Fruit fly (Drosophila melanogaster) whole organism, embryonic: ENCODE measurements around the gene RhoGAP5A.
A peak's percentile ranks its signal among the peaks of the same experiment; 100 is the strongest.

Experiments
- Abd-B ChIP-seq: fragments of 200-800 bp; sonication (Bioruptor generic); optimal IDR thresholded peaks from 2 replicates; lab custom pipeline; 2018; ENCODE audit warnings: missing biosample characterization, mild to moderate bottlenecking, missing genetic modification characterization, moderate library complexity
- Atf6 ChIP-seq: fragments of 200-800 bp; sonication (Bioruptor generic); IDR thresholded peaks from 2 replicates; pipeline ENCODE4 v1.3.6; 2022; ENCODE audit warnings: missing biosample characterization, missing genetic modification characterization
- Bgb ChIP-seq: fragments of 200-800 bp; sonication (Bioruptor generic); IDR thresholded peaks from 2 replicates; pipeline ENCODE4 v1.3.6; 2022; ENCODE audit warnings: missing biosample characterization, missing genetic modification characterization; ENCODE audit not compliant: partially characterized antibody
- CG10366 ChIP-seq: fragments of 200-800 bp; sonication (Bioruptor generic); IDR thresholded peaks from 2 replicates; pipeline ENCODE4 v1.3.6; 2022; ENCODE audit warnings: missing biosample characterization, missing genetic modification characterization
- CG10462 ChIP-seq: fragments of 200-800 bp; sonication (Bioruptor generic); optimal IDR thresholded peaks from 2 replicates; lab custom pipeline; 2016; ENCODE audit warnings: missing biosample characterization, missing genetic modification characterization
- CG12155 ChIP-seq: fragments of 200-800 bp; sonication (Bioruptor generic); optimal IDR thresholded peaks from 3 replicates; lab custom pipeline; 2016; ENCODE audit warnings: missing biosample characterization, missing genetic modification characterization
- CG12236 ChIP-seq: fragments of 200-800 bp; sonication (Bioruptor generic); optimal IDR thresholded peaks from 2 replicates; lab custom pipeline; 2016; ENCODE audit warnings: missing biosample characterization, missing genetic modification characterization
- CG14014 ChIP-seq: fragments of 200-800 bp; sonication (Bioruptor generic); IDR thresholded peaks from 2 replicates; pipeline ENCODE4 v1.3.6; 2022; ENCODE audit warnings: missing biosample characterization, missing genetic modification characterization
- CG14710 ChIP-seq: fragments of 200-800 bp; sonication (Bioruptor generic); optimal IDR thresholded peaks from 3 replicates; lab custom pipeline; 2019; ENCODE audit warnings: missing biosample characterization, mild to moderate bottlenecking, missing genetic modification characterization, moderate library complexity
- CG1602 ChIP-seq: fragments of 200-800 bp; sonication (Bioruptor generic); optimal IDR thresholded peaks from 3 replicates; lab custom pipeline; 2016; ENCODE audit warnings: missing biosample characterization, missing genetic modification characterization
- CG17361 ChIP-seq: fragments of 200-800 bp; sonication (Bioruptor generic); IDR thresholded peaks from 3 replicates; pipeline ENCODE4 v1.3.6; 2022; ENCODE audit warnings: missing biosample characterization, missing genetic modification characterization
- CG17802 ChIP-seq: fragments of 200-800 bp; sonication (Bioruptor generic); optimal IDR thresholded peaks from 2 replicates; lab custom pipeline; 2018; ENCODE audit warnings: missing biosample characterization, mild to moderate bottlenecking, missing genetic modification characterization, moderate library complexity
- CG18011 ChIP-seq: fragments of 200-800 bp; sonication (Bioruptor generic); optimal IDR thresholded peaks from 2 replicates; lab custom pipeline; 2017; ENCODE audit warnings: missing biosample characterization, missing genetic modification characterization, mild to moderate bottlenecking, moderate library complexity, missing genotype
- CG30431 ChIP-seq: fragments of 200-800 bp; sonication (Bioruptor generic); optimal IDR thresholded peaks from 2 replicates; lab custom pipeline; 2017; ENCODE audit warnings: missing biosample characterization, missing genetic modification characterization
- CG31224 ChIP-seq: fragments of 200-800 bp; sonication (Bioruptor generic); IDR thresholded peaks from 2 replicates; pipeline ENCODE4 v1.3.6; 2022; ENCODE audit warnings: missing biosample characterization, missing genetic modification characterization
- CG32772 ChIP-seq: fragments of 200-800 bp; sonication (Bioruptor generic); IDR thresholded peaks from 2 replicates; pipeline ENCODE4 v1.3.6; 2022; ENCODE audit warnings: missing biosample characterization, missing genetic modification characterization
- CG33213 ChIP-seq: fragments of 200-800 bp; sonication (Bioruptor generic); optimal IDR thresholded peaks from 3 replicates; lab custom pipeline; 2016; ENCODE audit warnings: missing biosample characterization, missing genetic modification characterization
- CG4360 ChIP-seq: fragments of 200-800 bp; sonication (Bioruptor generic); IDR thresholded peaks from 2 replicates; pipeline ENCODE4 v1.3.6; 2022; ENCODE audit warnings: missing biosample characterization, missing genetic modification characterization
- CG9727 ChIP-seq: fragments of 200-800 bp; sonication (Bioruptor generic); optimal IDR thresholded peaks from 3 replicates; lab custom pipeline; 2017; ENCODE audit warnings: missing biosample characterization, mild to moderate bottlenecking, missing genetic modification characterization
- Dek ChIP-seq: fragments of 200-800 bp; sonication (Bioruptor generic); optimal IDR thresholded peaks from 3 replicates; lab custom pipeline; 2019; ENCODE audit warnings: missing biosample characterization, mild to moderate bottlenecking, missing genetic modification characterization, moderate library complexity
- Ets65A ChIP-seq: fragments of 200-800 bp; sonication (Bioruptor generic); peaks from one replicate; lab custom pipeline; 2016; ENCODE audit warnings: missing biosample characterization, missing genetic modification characterization
- GATAe ChIP-seq: fragments of 200-800 bp; sonication (Bioruptor generic); conservative IDR thresholded peaks from 2 replicates; pipeline ENCODE4 v1.3.6; 2022; ENCODE audit warnings: missing biosample characterization, missing genetic modification characterization
- HLHmδ ChIP-seq: fragments of 200-800 bp; sonication (Bioruptor generic); optimal IDR thresholded peaks from 2 replicates; lab custom pipeline; 2018; ENCODE audit warnings: missing biosample characterization, mild to moderate bottlenecking, missing genetic modification characterization, moderate library complexity
- Hr3 ChIP-seq: fragments of 200-800 bp; sonication (Bioruptor generic); optimal IDR thresholded peaks from 3 replicates; lab custom pipeline; 2016; ENCODE audit warnings: missing biosample characterization, missing genetic modification characterization
- Neu2 ChIP-seq: fragments of 200-800 bp; sonication (Bioruptor generic); optimal IDR thresholded peaks from 3 replicates; lab custom pipeline; 2016; ENCODE audit warnings: missing biosample characterization, missing genetic modification characterization, borderline replicate concordance
- Nf-YA ChIP-seq: fragments of 200-800 bp; sonication (Bioruptor generic); IDR thresholded peaks from 2 replicates; pipeline ENCODE4 v1.3.6; 2022; ENCODE audit warnings: missing biosample characterization, missing genetic modification characterization
- ab ChIP-seq: fragments of 200-800 bp; sonication (Bioruptor generic); optimal IDR thresholded peaks from 2 replicates; lab custom pipeline; 2016; ENCODE audit warnings: missing biosample characterization, missing genetic modification characterization
- ara ChIP-seq: fragments of 200-800 bp; sonication (Bioruptor generic); IDR thresholded peaks from 2 replicates; pipeline ENCODE4 v1.3.6; 2022; ENCODE audit warnings: missing biosample characterization, missing genetic modification characterization
- bsh ChIP-seq, 2 experiments: fragments of 200-800 bp; sonication (Bioruptor generic); optimal IDR thresholded peaks; 2 replicates each; lab custom pipeline; 2017 to 2018; ENCODE audit warnings: mild to moderate bottlenecking in 2 of 2, missing biosample characterization in 2 of 2, missing genetic modification characterization in 2 of 2, moderate library complexity in 1 of 2
- cato ChIP-seq: fragments of 200-800 bp; sonication (Bioruptor generic); optimal IDR thresholded peaks from 2 replicates; lab custom pipeline; 2016; ENCODE audit warnings: missing biosample characterization, missing genetic modification characterization, borderline replicate concordance
- caup ChIP-seq: fragments of 200-800 bp; sonication (Bioruptor generic); optimal IDR thresholded peaks from 3 replicates; lab custom pipeline; 2017; ENCODE audit warnings: missing biosample characterization, mild to moderate bottlenecking, missing genetic modification characterization, moderate library complexity; ENCODE audit not compliant: severe bottlenecking
- chn ChIP-seq: fragments of 200-800 bp; sonication (Bioruptor generic); optimal IDR thresholded peaks from 2 replicates; lab custom pipeline; 2016; ENCODE audit warnings: missing biosample characterization, missing genetic modification characterization
- dm ChIP-seq: fragments of 200-800 bp; sonication (Bioruptor generic); optimal IDR thresholded peaks from 3 replicates; lab custom pipeline; 2016; ENCODE audit warnings: missing biosample characterization, missing genetic modification characterization
- emc ChIP-seq: fragments of 200-800 bp; sonication (Bioruptor generic); optimal IDR thresholded peaks from 2 replicates; lab custom pipeline; 2016; ENCODE audit warnings: missing biosample characterization, missing genetic modification characterization
- fru ChIP-seq: fragments of >200 bp; optimal IDR thresholded peaks from 2 replicates; lab custom pipeline; 2017
- grn ChIP-seq: fragments of 200-800 bp; sonication (Bioruptor generic); optimal IDR thresholded peaks from 3 replicates; lab custom pipeline; 2017; ENCODE audit warnings: missing biosample characterization, missing genetic modification characterization
- her ChIP-seq: fragments of 200-800 bp; sonication (Bioruptor generic); optimal IDR thresholded peaks from 2 replicates; lab custom pipeline; 2016; ENCODE audit warnings: missing biosample characterization, missing genetic modification characterization
- lov ChIP-seq, 2 experiments: fragments of 200-800 bp in 1 of 2; fragments of >200 bp in 1 of 2; sonication (Bioruptor generic) in 1 of 2; IDR thresholded peaks in 1 of 2; optimal IDR thresholded peaks in 1 of 2; 2 replicates in 1 of 2; 3 replicates in 1 of 2; pipeline versions ENCODE4 v1.3.6 to Lab custom; 2017 to 2022; ENCODE audit warnings: missing biosample characterization in 1 of 2, missing genetic modification characterization in 1 of 2
- maf-S ChIP-seq: fragments of 200-800 bp; sonication (Bioruptor generic); optimal IDR thresholded peaks from 2 replicates; lab custom pipeline; 2016; ENCODE audit warnings: missing biosample characterization, missing genetic modification characterization
- peb ChIP-seq: fragments of 200-800 bp; sonication (Bioruptor generic); IDR thresholded peaks from 2 replicates; pipeline ENCODE4 v1.3.6; 2022; ENCODE audit warnings: missing biosample characterization, missing genetic modification characterization
- pros ChIP-seq: fragments of 200-800 bp; sonication (Bioruptor generic); optimal IDR thresholded peaks from 3 replicates; lab custom pipeline; 2019; ENCODE audit warnings: missing biosample characterization, mild to moderate bottlenecking, missing genetic modification characterization, moderate library complexity
- psq ChIP-seq: fragments of 200-800 bp; sonication (Bioruptor generic); optimal IDR thresholded peaks from 2 replicates; lab custom pipeline; 2017; ENCODE audit warnings: missing biosample characterization, missing genetic modification characterization
- repo ChIP-seq: fragments of 200-800 bp; sonication (Bioruptor generic); optimal IDR thresholded peaks from 2 replicates; lab custom pipeline; 2016; ENCODE audit warnings: missing biosample characterization, missing genetic modification characterization
- rib ChIP-seq: fragments of 200-800 bp; sonication (Bioruptor generic); IDR thresholded peaks from 2 replicates; pipeline ENCODE4 v1.3.6; 2022; ENCODE audit warnings: missing biosample characterization, missing genetic modification characterization
- row ChIP-seq: fragments of 200-800 bp; sonication (Bioruptor generic); IDR thresholded peaks from 3 replicates; pipeline ENCODE4 v1.3.6; 2022; ENCODE audit warnings: missing biosample characterization, missing genetic modification characterization
- sima ChIP-seq: fragments of 200-800 bp; sonication (Bioruptor generic); optimal IDR thresholded peaks from 2 replicates; lab custom pipeline; 2016; ENCODE audit warnings: missing biosample characterization, missing genetic modification characterization
- slou ChIP-seq: fragments of 200-800 bp; sonication (Bioruptor generic); optimal IDR thresholded peaks from 3 replicates; lab custom pipeline; 2016; ENCODE audit warnings: missing biosample characterization, missing genetic modification characterization
- tap ChIP-seq: fragments of 200-800 bp; optimal IDR thresholded peaks from 3 replicates; lab custom pipeline; 2019; ENCODE audit warnings: missing biosample characterization, mild to moderate bottlenecking, missing genetic modification characterization, moderate library complexity
- trem ChIP-seq: fragments of 200-800 bp; optimal IDR thresholded peaks from 3 replicates; lab custom pipeline; 2019; ENCODE audit warnings: missing biosample characterization, mild to moderate bottlenecking, missing genetic modification characterization, moderate library complexity
- vnd ChIP-seq: fragments of 200-800 bp; sonication (Bioruptor generic); IDR thresholded peaks from 3 replicates; pipeline ENCODE4 v1.3.6; 2022; ENCODE audit warnings: missing biosample characterization, missing genetic modification characterization; ENCODE audit not compliant: partially characterized antibody
- zfh1 ChIP-seq: fragments of 200-800 bp; sonication (Bioruptor generic); IDR thresholded peaks from 3 replicates; pipeline ENCODE4 v1.3.6; 2022; ENCODE audit warnings: missing biosample characterization, missing genetic modification characterization

RhoGAP5A gene

dm6 chrX:5638588-5638987 lies 20.0 kb upstream of the RhoGAP5A start (continued):
- TF ChIP-seq CG33213 (no peak), emc (GFP tag; lab: Kevin White, UChicago) (no peak), tap (tag; lab: Kevin White, UChicago) (peak; percentile 54), bsh (GFP tag; optimal IDR thresholded peaks at IDR 0.05; lab: Kevin White, UChicago) (peak in 1 of 2 experiments; percentile 70), slou (no peak), lov (optimal IDR thresholded peaks at IDR 0.05; lab: Kevin White, UChicago) (no peak), lov (GFP tag; IDR thresholded peaks at IDR 0.05; lab: Robert Waterston, UW) (0 out of 3 replicates have a peak, but pooled peaks have one; percentile 28), Hr3 (GFP tag; lab: Kevin White, UChicago) (peak; percentile 4), CG17802 (tag; lab: Kevin White, UChicago) (peak; percentile 15), chn (peak; percentile 43), rib (GFP tag; lab: Robert Waterston, UW) (peak; percentile 61; the same call in 1 of the 2 replicates), HLHmδ (no peak), CG9727 (GFP tag; lab: Kevin White, UChicago) (peak; percentile 42), CG14014 (GFP tag; lab: Robert Waterston, UW) (peak; percentile 82), CG32772 (GFP tag; lab: Robert Waterston, UW) (peak; percentile 57), her (GFP tag; lab: Kevin White, UChicago) (peak; percentile 48), Dek (tag; lab: Kevin White, UChicago) (peak; percentile 51), vnd (no peak), zfh1 (GFP tag; lab: Robert Waterston, UW) (peak; percentile 65), GATAe (GFP tag; lab: Robert Waterston, UW) (no peak), Abd-B (no peak), CG1602 (GFP tag; lab: Kevin White, UChicago) (peak; percentile 30), maf-S (GFP tag; lab: Kevin White, UChicago) (peak; percentile 47), Ets65A (GFP tag; lab: Kevin White, UChicago) (peak; percentile 80), CG14710 (tag; lab: Kevin White, UChicago) (no peak), caup (GFP tag; lab: Kevin White, UChicago) (peak; percentile 70), CG12236 (no peak), cato (GFP tag; lab: Kevin White, UChicago) (no peak), CG10366 (peak; percentile 57; the same call in 1 of the 2 replicates), CG18011 (GFP tag; lab: Kevin White, UChicago) (no peak), row (peak; percentile 82), grn (no peak), Atf6 (GFP tag; lab: Robert Waterston, UW) (peak; percentile 75), repo (peak; percentile 50), ab (no peak), peb (GFP tag; lab: Robert Waterston, UW) (peak; percentile 49; the same call in 1 of the 2 replicates), fru (lab: Kevin White, UChicago) (no peak), Neu2 (no peak), CG10462 (GFP tag; lab: Kevin White, UChicago) (peak; percentile 9), CG17361 (GFP tag; lab: Robert Waterston, UW) (peak; percentile 40; the same call in 1 of the 3 replicates), psq (GFP tag; lab: Kevin White, UChicago) (peak; percentile 31), sima (no peak), CG12155 (GFP tag; lab: Kevin White, UChicago) (peak; percentile 31), ara (peak; percentile 78), Nf-YA (GFP tag; lab: Robert Waterston, UW) (no peak), CG4360 (GFP tag; lab: Robert Waterston, UW) (no peak; the same call in 1 of the 2 replicates), trem (tag; lab: Kevin White, UChicago) (no peak), CG30431 (GFP tag; lab: Kevin White, UChicago) (peak; percentile 29), pros (no peak), dm (GFP tag; lab: Kevin White, UChicago) (no peak), Bgb (GFP tag; lab: Robert Waterston, UW) (no peak), CG31224 (GFP tag; lab: Robert Waterston, UW) (peak; percentile 26; the same call in 1 of the 2 replicates)
